Worm (Caenorhabditis elegans): ENCODE results near the gene F44F4.9.

DNA sequence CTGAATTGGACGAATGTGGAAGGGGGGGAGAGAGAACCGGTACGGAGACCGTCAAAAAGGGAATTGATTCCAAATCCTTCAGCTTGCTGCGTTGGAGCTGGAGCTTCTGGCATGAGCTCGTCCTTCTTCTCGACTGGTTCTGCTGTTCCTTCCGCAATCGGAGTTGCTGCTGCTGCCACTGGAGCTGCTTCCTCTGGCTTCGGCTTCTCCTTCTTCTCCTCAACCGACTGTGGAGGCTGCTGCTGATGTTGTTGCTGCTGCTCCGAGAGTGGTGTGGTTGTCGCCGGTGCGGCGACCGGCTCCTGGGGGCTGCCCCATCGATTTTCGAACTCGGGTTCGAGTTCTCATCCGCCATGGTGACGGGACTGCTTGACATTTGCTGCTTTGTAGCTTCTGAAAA is 19.2 kb upstream of the F44F4.9 start, which contains the start of gene R03D7.2:
- TF ChIP-seq flt-1 (GFP tag; IDR thresholded peaks at IDR 0.05) (no peak), T22C8.4 (GFP tag; IDR thresholded peaks at IDR 0.05) (no peak), med-1 (GFP tag; optimal IDR thresholded peaks at IDR 0.05; ENCODE audit: insufficient read depth) (no peak), tab-1 (GFP tag; IDR thresholded peaks at IDR 0.05) (no peak), cog-1 (tag; optimal IDR thresholded peaks at IDR 0.05) (no peak), ztf-29 (GFP tag; IDR thresholded peaks at IDR 0.05) (no peak), klf-2 (GFP tag; conservative IDR thresholded peaks at IDR 0.05) (no peak), ref-1 (GFP tag; conservative IDR thresholded peaks at IDR 0.05) (no peak)

Data from whole organism, midembryonic.